Fruit fly (Drosophila melanogaster): ENCODE measurements around the gene ATPsynbetaL.
A peak's percentile ranks its signal among the peaks of the same experiment; 100 is the strongest.

The ATPsynbetaL gene

DNA sequence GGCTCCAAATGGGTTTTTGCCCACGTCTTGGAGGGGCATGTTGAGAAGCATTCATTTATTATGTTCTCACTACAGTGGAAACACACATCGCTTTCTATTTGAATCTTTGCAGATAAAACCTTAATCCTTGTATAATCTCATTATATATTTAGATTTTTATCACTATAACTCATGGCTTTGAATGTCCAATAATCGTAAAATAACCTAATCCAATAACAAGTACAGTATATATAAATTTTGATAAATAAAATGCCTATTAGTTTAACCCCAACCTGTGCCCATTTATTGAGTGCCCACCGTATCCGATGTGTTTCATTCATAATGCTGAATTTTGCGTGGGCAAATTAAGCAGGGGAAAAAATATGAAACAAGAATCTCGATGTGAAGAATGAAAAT is 48.9 kb downstream of the ATPsynbetaL start (continued):
- TF ChIP-seq ssp (GFP tag; IDR thresholded peaks at IDR 0.05) (no peak), ATbp (GFP tag; optimal IDR thresholded peaks at IDR 0.05) (no peak), TFAM (GFP tag; optimal IDR thresholded peaks at IDR 0.05) (no peak), CG17912 (GFP tag; optimal IDR thresholded peaks at IDR 0.05) (no peak), mirr (GFP tag; optimal IDR thresholded peaks at IDR 0.05) (no peak), Ada2b (GFP tag; IDR thresholded peaks at IDR 0.05) (peak; percentile 31; the same call in 1 of the 2 replicates), en (GFP tag; optimal IDR thresholded peaks at IDR 0.05) (no peak), CG13894 (tag; optimal IDR thresholded peaks at IDR 0.05) (peak; percentile 45), Side (GFP tag; optimal IDR thresholded peaks at IDR 0.05) (no peak), CG15479 (GFP tag; optimal IDR thresholded peaks at IDR 0.05) (no peak), klu (GFP tag; IDR thresholded peaks at IDR 0.05) (0 out of 2 replicates have a peak, but pooled peaks have one; percentile 31), CG32772 (GFP tag; IDR thresholded peaks at IDR 0.05) (no peak), Oli (tag; optimal IDR thresholded peaks at IDR 0.05) (peak; percentile 25), CG14667 (GFP tag; IDR thresholded peaks at IDR 0.05) (no peak), knrl (GFP tag; IDR thresholded peaks at IDR 0.05; ENCODE audit: partially characterized antibody) (no peak), sqz (GFP tag; optimal IDR thresholded peaks at IDR 0.05) (no peak), CG1233 (GFP tag; optimal IDR thresholded peaks at IDR 0.05) (peak; percentile 30), mld (GFP tag; IDR thresholded peaks at IDR 0.05; ENCODE audit: partially characterized antibody) (no peak), CG8290 (GFP tag; optimal IDR thresholded peaks at IDR 0.05) (no peak), CG8290 (tag; optimal IDR thresholded peaks at IDR 0.05) (no peak), CG18262 (tag; optimal IDR thresholded peaks at IDR 0.05) (peak; percentile 6), NC2β (GFP tag; optimal IDR thresholded peaks at IDR 0.05) (no peak), CG15514 (GFP tag; optimal IDR thresholded peaks at IDR 0.05) (peak; percentile 4), p53 (GFP tag; optimal IDR thresholded peaks at IDR 0.05) (no peak), CG11560 (tag; IDR thresholded peaks at IDR 0.05) (0 out of 3 replicates have a peak, but pooled peaks have one; percentile 24), CG12744 (GFP tag; optimal IDR thresholded peaks at IDR 0.05) (no peak), chm (GFP tag; IDR thresholded peaks at IDR 0.05) (no peak), eyg (GFP tag; optimal IDR thresholded peaks at IDR 0.05) (no peak), kah (GFP tag; optimal IDR thresholded peaks at IDR 0.05) (no peak), lmd (GFP tag; IDR thresholded peaks at IDR 0.05) (peak; percentile 55; the same call in 1 of the 2 replicates), CG30431 (GFP tag; optimal IDR thresholded peaks at IDR 0.05) (no peak), Scr (GFP tag; IDR thresholded peaks at IDR 0.05; ENCODE audit: partially characterized antibody) (no peak), HLH4C (GFP tag; IDR thresholded peaks at IDR 0.05; ENCODE audit: partially characterized antibody) (no peak)

dm6 chr3L:16147325-16147724 is 49.7 kb downstream of the ATPsynbetaL start:
- TF ChIP-seq crol (GFP tag; IDR thresholded peaks at IDR 0.05) (peak; percentile 57), al (GFP tag; IDR thresholded peaks at IDR 0.05) (no peak), Dbx (GFP tag; IDR thresholded peaks at IDR 0.05) (0 out of 3 replicates have a peak, but pooled peaks have one; percentile 16), Dref (GFP tag; IDR thresholded peaks at IDR 0.05) (no peak), CG4854 (GFP tag; optimal IDR thresholded peaks at IDR 0.05) (no peak), Abd-B (GFP tag; optimal IDR thresholded peaks at IDR 0.05) (no peak), Pdp1 (GFP tag; optimal IDR thresholded peaks at IDR 0.05) (peak in 1 of 2 experiments; percentile 95), gt (GFP tag; IDR thresholded peaks at IDR 0.05) (no peak), CG43689 (GFP tag; IDR thresholded peaks at IDR 0.05) (no peak), Trl (optimal IDR thresholded peaks at IDR 0.05) (peak in 1 of 2 experiments; percentile 2), Trl (GFP tag; optimal IDR thresholded peaks at IDR 0.05) (no peak), chinmo (GFP tag; IDR thresholded peaks at IDR 0.05; ENCODE audit: partially characterized antibody) (0 out of 4 replicates have a peak, but pooled peaks have one; percentile 6), CG14050 (GFP tag; IDR thresholded peaks at IDR 0.05) (no peak)

All from whole organism, embryonic.